Fruit fly (Drosophila melanogaster): Measurements from ENCODE around the gene CG4194.

Gene CG4194

dm6 chrX:2041312-2041918, 27.0 kb upstream of the CG4194 start, which contains the start of gene CG4313 (continued):
- TF ChIP-seq CG10431 (GFP tag; optimal IDR thresholded peaks at IDR 0.05) (no peak), Oaz (GFP tag; IDR thresholded peaks at IDR 0.05) (peak; percentile 53; the same call in 1 of the 2 replicates), tgo (GFP tag; IDR thresholded peaks at IDR 0.05) (peak; percentile 70), emc (GFP tag; optimal IDR thresholded peaks at IDR 0.05) (peak; percentile 31), Atf-2 (GFP tag; optimal IDR thresholded peaks at IDR 0.05) (peak; percentile 63), otp (GFP tag; IDR thresholded peaks at IDR 0.05) (no peak), CG6765 (GFP tag; optimal IDR thresholded peaks at IDR 0.05) (no peak), Awh (GFP tag; IDR thresholded peaks at IDR 0.05) (no peak), wdn (GFP tag; IDR thresholded peaks at IDR 0.05) (0 out of 2 replicates have a peak, but pooled peaks have one; percentile 22), CG31388 (GFP tag; optimal IDR thresholded peaks at IDR 0.05) (peak; percentile 28), chm (GFP tag; IDR thresholded peaks at IDR 0.05) (no peak), CG31365 (tag; optimal IDR thresholded peaks at IDR 0.05) (no peak), CG17829 (tag; optimal IDR thresholded peaks at IDR 0.05) (peak; percentile 66), Nf-YC (tag; optimal IDR thresholded peaks at IDR 0.05) (peak; percentile 72), CG17612 (GFP tag; IDR thresholded peaks at IDR 0.05) (no peak), CG9215 (GFP tag; IDR thresholded peaks at IDR 0.05) (peak; percentile 79)

DNA sequence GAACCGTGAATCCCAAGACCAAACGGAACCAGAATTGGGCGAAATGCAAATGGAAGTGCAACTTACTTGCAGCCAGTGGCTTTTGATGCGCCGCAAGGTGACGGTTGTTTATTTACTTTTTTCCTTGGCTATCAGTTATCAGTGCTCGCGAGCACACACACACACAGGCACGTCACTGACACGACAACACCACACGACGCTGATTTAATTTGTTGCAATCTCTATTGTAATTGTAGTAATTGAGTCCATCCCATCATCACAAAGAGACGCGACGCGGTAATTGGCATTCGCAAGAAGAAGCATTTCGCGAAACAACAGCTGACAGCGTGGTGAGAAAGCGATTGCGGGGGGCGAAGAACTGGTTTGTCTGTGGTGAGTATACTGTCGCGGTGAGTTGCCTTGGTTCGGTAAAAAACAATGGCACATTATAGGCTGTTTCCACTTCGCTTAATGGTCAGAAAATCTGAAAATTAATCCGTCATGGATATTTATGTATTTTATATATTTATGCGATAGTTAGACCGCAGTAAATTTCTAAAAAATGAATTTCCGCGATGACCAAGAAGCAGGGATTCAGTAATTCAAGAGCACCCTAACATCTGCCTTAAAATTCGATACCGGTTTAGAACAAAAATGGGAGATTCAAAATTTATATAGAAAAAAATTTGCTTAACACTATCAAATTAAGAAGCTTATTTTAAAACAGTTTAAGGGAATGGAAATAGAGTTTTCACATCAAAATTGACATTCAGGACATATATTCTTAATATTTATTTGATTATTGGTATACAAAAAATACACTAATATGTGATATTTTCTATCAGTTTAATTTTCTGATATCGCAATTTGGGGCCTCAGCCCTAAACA, 26.2 kb upstream of the CG4194 start, which contains the start of the genes Actn and usp:
Gene Actn, minus strand, starts transcription at position 331 of the 867 bp plus-strand sequence.
Gene usp, minus strand, starts transcription at position 331 of the 867 bp plus-strand sequence.
- TF ChIP-seq CG9932 (GFP tag; IDR thresholded peaks at IDR 0.05) (peak; percentile 16; the same call in 1 of the 2 replicates), CG12769 (tag; optimal IDR thresholded peaks at IDR 0.05) (peak; percentile 17), ham (GFP tag; IDR thresholded peaks at IDR 0.05) (no peak), sr (GFP tag; IDR thresholded peaks at IDR 0.05) (no peak), Xbp1 (GFP tag; optimal IDR thresholded peaks at IDR 0.05) (peak; percentile 28), ssp (GFP tag; IDR thresholded peaks at IDR 0.05) (peak; percentile 92), Pdp1 (GFP tag; optimal IDR thresholded peaks at IDR 0.05) (peak in 1 of 2 experiments; percentile 27), lola (GFP tag; optimal IDR thresholded peaks at IDR 0.05) (peak in 2 of 3 experiments; percentile 12 to 93), Drgx (GFP tag; IDR thresholded peaks at IDR 0.05) (peak; percentile 49), row (GFP tag; IDR thresholded peaks at IDR 0.05) (peak; percentile 76), zen (tag; optimal IDR thresholded peaks at IDR 0.05) (peak; percentile 38), Sry-δ (GFP tag; optimal IDR thresholded peaks at IDR 0.05) (peak; percentile 3), PHDP (tag; optimal IDR thresholded peaks at IDR 0.05) (peak; percentile 28), sqz (GFP tag; optimal IDR thresholded peaks at IDR 0.05) (peak; percentile 49), pnt (GFP tag; optimal IDR thresholded peaks at IDR 0.05) (no peak), crol (GFP tag; IDR thresholded peaks at IDR 0.05) (peak; percentile 82), zfh2 (GFP tag; optimal IDR thresholded peaks at IDR 0.05) (no peak), Atf-2 (GFP tag; optimal IDR thresholded peaks at IDR 0.05) (no peak), Fer3 (tag; optimal IDR thresholded peaks at IDR 0.05) (peak; percentile 20), jing (GFP tag; optimal IDR thresholded peaks at IDR 0.05) (no peak), D (optimal IDR thresholded peaks at IDR 0.05) (no peak), D (GFP tag; optimal IDR thresholded peaks at IDR 0.05) (peak; percentile 43), CG17912 (GFP tag; optimal IDR thresholded peaks at IDR 0.05) (no peak), CG42726 (GFP tag; IDR thresholded peaks at IDR 0.05; ENCODE audit: partially characterized antibody) (no peak), Lhr (GFP tag; optimal IDR thresholded peaks at IDR 0.05) (peak; percentile 59), CG3726 (GFP tag; IDR thresholded peaks at IDR 0.05) (no peak), CG12391 (tag; optimal IDR thresholded peaks at IDR 0.05) (peak; percentile 53), vvl (GFP tag; IDR thresholded peaks at IDR 0.05) (peak; percentile 75), Ravus (GFP tag; IDR thresholded peaks at IDR 0.05) (no peak), prd (optimal IDR thresholded peaks at IDR 0.05) (no peak), prd (GFP tag; IDR thresholded peaks at IDR 0.05) (peak; percentile 33; the same call in 1 of the 3 replicates), corto (GFP tag; optimal IDR thresholded peaks at IDR 0.05) (no peak), CG4730 (GFP tag; IDR thresholded peaks at IDR 0.05) (no peak)
